Worm (Caenorhabditis elegans) whole organism, early embryonic: ENCODE results near the gene arid-1.

Experiments used
- B0310.2 ChIP-seq: sonication (generic microtip); optimal IDR thresholded peaks from 2 replicates; lab custom pipeline; 2016; ENCODE audit warnings: mild to moderate bottlenecking, missing genetic modification characterization, missing compliant biosample characterization
- F13C5.2 ChIP-seq: sonication (generic microtip); optimal IDR thresholded peaks from 2 replicates; lab custom pipeline; 2017; ENCODE audit warnings: mild to moderate bottlenecking, missing genetic modification characterization, inconsistent platforms, missing compliant biosample characterization
- aly-1 ChIP-seq: sonication (generic microtip); optimal IDR thresholded peaks from 2 replicates; lab custom pipeline; 2016; ENCODE audit warnings: missing genetic modification characterization, missing compliant biosample characterization
- ama-1 ChIP-seq: fragments of 150-350 bp; optimal IDR thresholded peaks from 2 replicates; lab custom pipeline; 2014
- ceh-13 ChIP-seq: fragments of 200-800 bp; sonication (Bioruptor generic); optimal IDR thresholded peaks from 2 replicates; lab custom pipeline; 2018; ENCODE audit warnings: mild to moderate bottlenecking, missing genetic modification characterization, missing compliant biosample characterization
- ceh-36 ChIP-seq: sonication (generic microtip); optimal IDR thresholded peaks from 2 replicates; lab custom pipeline; 2016; ENCODE audit warnings: missing genetic modification characterization, inconsistent platforms, missing compliant biosample characterization
- ets-7 ChIP-seq: sonication (generic microtip); optimal IDR thresholded peaks from 2 replicates; lab custom pipeline; 2016; ENCODE audit warnings: missing genotype, missing genetic modification characterization, missing compliant biosample characterization
- flt-1 ChIP-seq: fragments of 200-800 bp; sonication (Bioruptor generic); IDR thresholded peaks from 2 replicates; pipeline ENCODE4 v1.3.6; 2022; ENCODE audit warnings: missing genetic modification characterization, missing compliant biosample characterization
- hmbx-1 ChIP-seq: sonication (generic microtip); optimal IDR thresholded peaks from 2 replicates; lab custom pipeline; 2016; ENCODE audit warnings: mild to moderate bottlenecking, missing genetic modification characterization, missing compliant biosample characterization
- hmg-4 ChIP-seq: fragments of 200-800 bp; sonication (Bioruptor generic); optimal IDR thresholded peaks from 2 replicates; lab custom pipeline; 2018; ENCODE audit warnings: mild to moderate bottlenecking, missing genetic modification characterization, missing compliant biosample characterization
- hnd-1 ChIP-seq: sonication (generic microtip); optimal IDR thresholded peaks from 2 replicates; lab custom pipeline; 2016; ENCODE audit warnings: missing genetic modification characterization, missing compliant biosample characterization
- pes-1 ChIP-seq: fragments of 200-800 bp; sonication (Bioruptor generic); IDR thresholded peaks from 2 replicates; pipeline ENCODE4 v1.3.6; 2022; ENCODE audit warnings: missing genetic modification reagents, missing genetic modification characterization, missing compliant biosample characterization
- scrt-1 ChIP-seq: fragments of 200-800 bp; sonication (Bioruptor generic); IDR thresholded peaks from 2 replicates; pipeline ENCODE4 v1.3.6; 2022; ENCODE audit warnings: missing genetic modification characterization, missing compliant biosample characterization
- sea-1 ChIP-seq: fragments of 200-800 bp; sonication (Bioruptor generic); conservative IDR thresholded peaks from 2 replicates; pipeline ENCODE4 v1.3.6; 2022; ENCODE audit warnings: missing genetic modification characterization, missing compliant biosample characterization
- tbx-11 ChIP-seq: fragments of 200-800 bp; sonication (Bioruptor generic); IDR thresholded peaks from 2 replicates; pipeline ENCODE4 v1.3.6; 2022; ENCODE audit warnings: missing genetic modification characterization, missing compliant biosample characterization
- tbx-37 ChIP-seq: fragments of 200-800 bp; sonication (Bioruptor generic); conservative IDR thresholded peaks from 2 replicates; pipeline ENCODE4 v1.3.6; 2022; ENCODE audit warnings: missing genetic modification reagents, missing genetic modification characterization, missing compliant biosample characterization
- tra-4 ChIP-seq: sonication (generic microtip); optimal IDR thresholded peaks from 2 replicates; lab custom pipeline; 2017; ENCODE audit warnings: missing genetic modification characterization, missing compliant biosample characterization

Gene arid-1

ce11 chrV:151310-151709 lies 34.7 kb upstream of the arid-1 start, which contains the start of gene W03F9.4:
TSS of gene W03F9.4 (minus strand) at chrV:151388.
- no peak for TF ChIP-seq ama-1
- no peak for TF ChIP-seq tbx-37 (GFP tag; lab: Robert Waterston, UW)
- no peak for TF ChIP-seq tbx-11 (GFP tag; lab: Robert Waterston, UW)
- no peak for TF ChIP-seq ets-7 (tag; lab: Kevin White, UChicago)
- no peak for TF ChIP-seq sea-1 (GFP tag; lab: Robert Waterston, UW)
- TF ChIP-seq hmg-4 (GFP tag; lab: Kevin White, UChicago), result no peak
- no peak for TF ChIP-seq aly-1 (tag; lab: Kevin White, UChicago)
- TF ChIP-seq pes-1 (GFP tag; lab: Robert Waterston, UW), result no peak
- TF ChIP-seq flt-1 (GFP tag; lab: Robert Waterston, UW), result no peak
- TF ChIP-seq hmbx-1, result no peak
- no peak for TF ChIP-seq F13C5.2 (tag; lab: Kevin White, UChicago)
- no peak for TF ChIP-seq hnd-1 (tag; lab: Kevin White, UChicago)
- TF ChIP-seq ceh-13 (GFP tag; lab: Kevin White, UChicago), result no peak
- TF ChIP-seq scrt-1 (GFP tag; lab: Robert Waterston, UW), result no peak
- no peak for TF ChIP-seq ceh-36 (tag; lab: Kevin White, UChicago)
- TF ChIP-seq B0310.2 (tag; lab: Kevin White, UChicago), result no peak
- TF ChIP-seq tra-4 (tag; lab: Kevin White, UChicago), result no peak

DNA sequence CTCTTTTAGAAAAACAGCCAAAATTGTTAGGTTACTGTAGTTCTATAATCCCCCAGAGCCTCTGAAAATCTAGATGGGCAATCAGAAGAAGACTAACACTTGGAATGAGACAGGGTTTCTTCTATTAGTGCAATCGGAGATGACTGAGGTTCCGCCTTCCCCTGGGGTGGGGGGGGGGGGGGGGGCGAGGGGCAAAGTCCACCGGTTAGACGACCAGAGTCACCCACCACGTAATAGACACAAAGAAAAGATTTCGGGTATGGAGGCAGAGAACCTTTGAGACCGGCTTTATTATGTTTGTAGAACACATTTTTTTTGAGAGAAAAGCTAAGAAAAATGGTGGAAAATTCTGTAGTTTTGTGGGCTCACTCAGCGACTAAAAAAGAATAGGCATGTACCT lies 33.8 kb upstream of the arid-1 start:
- TF ChIP-seq sea-1 (GFP tag; lab: Robert Waterston, UW) (no peak), tbx-11 (GFP tag; lab: Robert Waterston, UW) (no peak), hmbx-1 (no peak), ceh-36 (tag; lab: Kevin White, UChicago) (no peak), B0310.2 (tag; lab: Kevin White, UChicago) (no peak), hmg-4 (GFP tag; lab: Kevin White, UChicago) (peak; percentile 66), F13C5.2 (tag; lab: Kevin White, UChicago) (peak; percentile 14), pes-1 (GFP tag; lab: Robert Waterston, UW) (peak; percentile 47; the same call in 1 of the 2 replicates)

DNA sequence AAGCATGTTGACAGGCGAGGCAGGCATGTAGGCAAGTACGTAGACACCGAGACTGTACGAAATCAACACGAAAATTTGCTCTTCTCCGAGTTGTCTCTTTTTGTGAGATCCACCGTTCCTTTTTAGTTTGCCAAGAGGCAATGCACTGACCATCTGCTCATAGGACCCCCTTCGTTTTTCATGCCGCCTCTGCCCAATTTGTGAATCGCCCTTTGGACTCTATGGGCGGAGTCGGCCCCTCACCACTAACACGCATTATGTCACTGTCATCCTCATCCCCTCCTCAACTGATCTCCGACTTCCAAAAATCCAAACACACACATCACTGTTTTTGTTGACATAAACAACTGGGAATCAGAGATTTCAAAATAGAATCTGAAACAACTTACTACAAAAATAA lies 32.1 kb upstream of the arid-1 start:
- TF ChIP-seq ama-1 (no peak), ceh-36 (tag; lab: Kevin White, UChicago) (no peak), scrt-1 (GFP tag; lab: Robert Waterston, UW) (no peak), tbx-37 (GFP tag; lab: Robert Waterston, UW) (no peak), tra-4 (tag; lab: Kevin White, UChicago) (no peak), aly-1 (tag; lab: Kevin White, UChicago) (peak; percentile 22), flt-1 (GFP tag; lab: Robert Waterston, UW) (no peak), hnd-1 (tag; lab: Kevin White, UChicago) (no peak), sea-1 (GFP tag; lab: Robert Waterston, UW) (no peak), hmg-4 (GFP tag; lab: Kevin White, UChicago) (peak; percentile 65), B0310.2 (tag; lab: Kevin White, UChicago) (no peak), pes-1 (GFP tag; lab: Robert Waterston, UW) (no peak)

DNA sequence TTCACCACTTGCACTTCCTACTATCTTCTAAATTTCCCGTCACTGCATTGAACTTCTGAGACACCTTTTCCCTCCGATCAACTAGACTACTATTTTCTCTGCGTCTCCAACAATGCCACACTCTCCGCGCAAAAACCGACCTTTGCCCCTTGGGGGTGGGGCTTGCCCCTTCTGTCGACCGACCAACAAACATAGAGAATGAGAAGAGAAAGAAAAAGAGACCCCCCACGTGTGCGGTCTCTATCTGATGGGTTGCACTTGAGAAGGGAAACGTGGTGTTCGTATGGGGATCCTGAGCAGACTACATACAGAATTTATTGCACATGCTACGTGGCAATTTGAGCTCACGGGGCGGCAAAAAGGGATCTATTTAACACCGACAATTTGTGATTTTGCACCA lies 30.8 kb upstream of the arid-1 start:
- TF ChIP-seq scrt-1 (GFP tag; lab: Robert Waterston, UW) (peak; percentile 61; the same call in 1 of the 2 replicates), aly-1 (tag; lab: Kevin White, UChicago) (peak; percentile 45), ceh-13 (GFP tag; lab: Kevin White, UChicago) (no peak), flt-1 (GFP tag; lab: Robert Waterston, UW) (no peak), pes-1 (GFP tag; lab: Robert Waterston, UW) (peak; percentile 30; the same call in 1 of the 2 replicates), B0310.2 (tag; lab: Kevin White, UChicago) (no peak), hmg-4 (GFP tag; lab: Kevin White, UChicago) (peak; percentile 80), tbx-11 (GFP tag; lab: Robert Waterston, UW) (peak; percentile 41; the same call in 1 of the 2 replicates)

DNA sequence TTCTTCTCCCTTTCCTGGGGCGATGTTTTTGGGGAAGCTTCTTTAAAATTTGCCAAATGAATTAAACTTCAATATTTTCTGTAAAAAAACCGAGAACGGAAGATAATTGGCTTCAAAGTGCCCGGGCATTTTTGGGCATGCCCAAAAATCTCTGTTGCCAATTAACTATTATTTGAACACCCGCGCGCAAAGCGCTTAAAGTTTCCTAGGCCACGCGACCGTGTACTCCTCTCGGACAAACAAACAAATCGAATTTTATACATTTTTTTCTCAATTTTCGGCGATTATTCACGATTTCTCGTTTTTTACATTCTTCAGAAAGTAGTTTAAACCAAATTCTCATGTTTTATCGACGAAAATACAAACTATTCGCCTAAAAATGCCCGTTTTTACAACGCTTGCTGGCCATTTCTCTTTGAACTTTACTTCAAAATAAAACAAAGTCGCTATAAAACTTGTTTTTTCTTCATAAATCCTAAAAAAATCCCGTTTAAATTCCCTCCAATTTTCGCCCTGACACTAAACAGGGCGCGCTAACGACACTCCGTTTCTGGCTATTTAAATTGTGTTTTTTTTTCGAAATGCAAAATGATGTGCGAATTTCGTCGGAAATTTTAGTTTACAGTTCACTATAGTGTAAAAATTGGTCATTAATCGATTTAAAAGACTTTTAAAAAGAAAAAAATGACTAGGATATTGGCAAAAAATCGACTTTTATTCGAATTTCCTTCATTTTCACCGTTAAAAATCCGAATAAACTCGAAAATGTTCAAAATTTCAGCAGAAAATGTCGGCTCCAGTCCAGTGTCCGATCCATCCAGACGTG lies 29.7 kb upstream of the arid-1 start, which contains the start of gene ttb-1:
ttb-1 (plus strand) TSS at position 776 of the 826 bp plus-strand sequence.
- no peak for TF ChIP-seq ceh-36 (tag; lab: Kevin White, UChicago)
- TF ChIP-seq hmbx-1, result no peak
- no peak for TF ChIP-seq F13C5.2 (tag; lab: Kevin White, UChicago)
- TF ChIP-seq ets-7 (tag; lab: Kevin White, UChicago), result no peak
- 0 out of 2 replicates have a peak, but pooled peaks have one; percentile 19 for TF ChIP-seq sea-1 (GFP tag; lab: Robert Waterston, UW)
- peak; percentile 53 for TF ChIP-seq tbx-37 (GFP tag; lab: Robert Waterston, UW)
- TF ChIP-seq pes-1 (GFP tag; lab: Robert Waterston, UW), result peak; percentile 68

- TF ChIP-seq pes-1 (GFP tag; lab: Robert Waterston, UW), result no peak
- no peak for TF ChIP-seq hmg-4 (GFP tag; lab: Kevin White, UChicago)
- peak; percentile 14 for TF ChIP-seq ceh-36 (tag; lab: Kevin White, UChicago)
- no peak for TF ChIP-seq F13C5.2 (tag; lab: Kevin White, UChicago)
- TF ChIP-seq tra-4 (tag; lab: Kevin White, UChicago), result no peak
These were observed 19.3 kb upstream of the arid-1 start, which contains the start of gene Y108G3AL.2 for ce11 chrV:166687-167086. TSS of gene Y108G3AL.2 (plus strand) at chrV:166987.

- TF ChIP-seq ets-7 (tag; lab: Kevin White, UChicago), result no peak
- TF ChIP-seq hnd-1 (tag; lab: Kevin White, UChicago), result no peak
- TF ChIP-seq hmbx-1, result no peak
- TF ChIP-seq F13C5.2 (tag; lab: Kevin White, UChicago), result no peak
- TF ChIP-seq ceh-13 (GFP tag; lab: Kevin White, UChicago), result no peak
- no peak for TF ChIP-seq aly-1 (tag; lab: Kevin White, UChicago)
- no peak for TF ChIP-seq pes-1 (GFP tag; lab: Robert Waterston, UW)
- TF ChIP-seq sea-1 (GFP tag; lab: Robert Waterston, UW), result no peak
These were observed 13.9 kb upstream of the arid-1 start, which contains the start of gene cfap-36 for ce11 chrV:172110-172509. TSS of gene cfap-36 (minus strand) at chrV:172210.
